Fruit fly (Drosophila melanogaster): ENCODE results near the gene Edem1.
A peak's percentile ranks its signal among the peaks of the same experiment; 100 is the strongest.

Edem1 gene

DNA sequence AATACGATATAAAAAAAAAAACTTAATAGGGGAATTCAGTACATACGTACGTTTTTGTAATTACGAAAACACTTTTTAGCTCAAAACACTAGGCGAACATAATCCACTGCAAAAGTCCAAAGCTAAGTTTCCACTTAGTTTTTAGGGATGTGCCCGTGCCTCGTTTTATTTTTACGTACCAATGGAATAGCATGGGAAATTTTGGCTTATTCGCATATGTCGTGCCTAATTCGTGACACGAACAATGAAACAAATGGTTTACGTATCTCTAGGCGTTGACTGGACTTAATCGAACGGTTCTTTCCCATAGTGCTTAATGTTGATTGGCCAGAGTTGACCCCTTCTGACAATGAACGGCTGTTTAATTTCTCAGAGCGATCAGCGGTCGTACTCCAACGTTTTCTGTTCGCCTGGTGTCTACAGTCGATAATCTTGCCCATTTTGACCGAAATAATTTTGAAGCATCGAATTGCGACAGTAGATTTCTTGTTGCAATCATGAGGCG, 29.0 kb downstream of the Edem1 start, which contains the start of gene CG14818 (continued):
- TF ChIP-seq shn (GFP tag; optimal IDR thresholded peaks at IDR 0.05) (peak; percentile 62), p53 (GFP tag; optimal IDR thresholded peaks at IDR 0.05) (no peak), btn (GFP tag; optimal IDR thresholded peaks at IDR 0.05) (no peak), slp2 (GFP tag; optimal IDR thresholded peaks at IDR 0.05) (peak; percentile 68), sd (tag; optimal IDR thresholded peaks at IDR 0.05) (no peak), CG2129 (GFP tag; IDR thresholded peaks at IDR 0.05; ENCODE audit: partially characterized antibody) (peak; percentile 87), sqz (GFP tag; optimal IDR thresholded peaks at IDR 0.05) (peak; percentile 80), ash1 (GFP tag; optimal IDR thresholded peaks at IDR 0.05) (no peak), vnd (GFP tag; IDR thresholded peaks at IDR 0.05; ENCODE audit: partially characterized antibody) (peak; percentile 84), CG12071 (GFP tag; optimal IDR thresholded peaks at IDR 0.05) (peak; percentile 45), CG11504 (tag; optimal IDR thresholded peaks at IDR 0.05) (no peak), CG6654 (GFP tag; optimal IDR thresholded peaks at IDR 0.05) (peak; percentile 17), hth (optimal IDR thresholded peaks at IDR 0.05) (no peak), CG43689 (GFP tag; IDR thresholded peaks at IDR 0.05) (0 out of 2 replicates have a peak, but pooled peaks have one; percentile 22), tin (GFP tag; optimal IDR thresholded peaks at IDR 0.05) (peak; percentile 49), Hand (GFP tag; optimal IDR thresholded peaks at IDR 0.05) (peak; percentile 48), tx (GFP tag; optimal IDR thresholded peaks at IDR 0.05) (peak; percentile 24), Ptx1 (GFP tag; IDR thresholded peaks at IDR 0.05) (peak; percentile 78), Dp (GFP tag; optimal IDR thresholded peaks at IDR 0.05) (no peak), C15 (GFP tag; IDR thresholded peaks at IDR 0.05) (no peak), CG30431 (GFP tag; optimal IDR thresholded peaks at IDR 0.05) (peak; percentile 12), CG2116 (GFP tag; optimal IDR thresholded peaks at IDR 0.05) (peak; percentile 4), CG8089 (GFP tag; optimal IDR thresholded peaks at IDR 0.05) (peak; percentile 27), CG17359 (tag; optimal IDR thresholded peaks at IDR 0.05) (peak; percentile 95), Rfx (GFP tag; IDR thresholded peaks at IDR 0.05) (peak; percentile 82), tup (GFP tag; optimal IDR thresholded peaks at IDR 0.05) (no peak), Gug (GFP tag; IDR thresholded peaks at IDR 0.05) (peak; percentile 67; the same call in 3 of the 4 replicates), Adf1 (GFP tag; IDR thresholded peaks at IDR 0.05) (peak; percentile 35; the same call in 1 of the 2 replicates), CG3065 (GFP tag; optimal IDR thresholded peaks at IDR 0.05) (no peak), CG10366 (GFP tag; IDR thresholded peaks at IDR 0.05) (peak; percentile 46), odd (GFP tag; optimal IDR thresholded peaks at IDR 0.05) (no peak), Asciz (GFP tag; optimal IDR thresholded peaks at IDR 0.05) (no peak), CG17568 (GFP tag; optimal IDR thresholded peaks at IDR 0.05) (no peak), Xbp1 (GFP tag; optimal IDR thresholded peaks at IDR 0.05) (peak; percentile 61), ATbp (GFP tag; optimal IDR thresholded peaks at IDR 0.05) (no peak), ken (GFP tag; IDR thresholded peaks at IDR 0.05) (peak; percentile 67; the same call in 2 of the 3 replicates), CG30403 (GFP tag; optimal IDR thresholded peaks at IDR 0.05) (peak; percentile 53), Six4 (GFP tag; optimal IDR thresholded peaks at IDR 0.05) (peak; percentile 15), run (tag; optimal IDR thresholded peaks at IDR 0.05) (no peak), stwl (tag; optimal IDR thresholded peaks at IDR 0.05) (no peak), Hsf (GFP tag; optimal IDR thresholded peaks at IDR 0.05) (peak; percentile 49), CG10543 (GFP tag; optimal IDR thresholded peaks at IDR 0.05) (peak; percentile 72), CHES-1-like (GFP tag; optimal IDR thresholded peaks at IDR 0.05) (peak; percentile 65), CG4854 (GFP tag; optimal IDR thresholded peaks at IDR 0.05) (no peak), CrebB (tag; optimal IDR thresholded peaks at IDR 0.05) (no peak), CG7786 (GFP tag; optimal IDR thresholded peaks at IDR 0.05) (peak; percentile 74), CG2199 (GFP tag; IDR thresholded peaks at IDR 0.05) (no peak), br (optimal IDR thresholded peaks at IDR 0.05) (no peak), CG14441 (GFP tag; IDR thresholded peaks at IDR 0.05) (peak; percentile 74), jing (GFP tag; optimal IDR thresholded peaks at IDR 0.05) (no peak), Oaz (GFP tag; IDR thresholded peaks at IDR 0.05) (0 out of 2 replicates have a peak, but pooled peaks have one; percentile 19)
